Worm (Caenorhabditis elegans) whole organism, L4/young adult: Measurements from ENCODE around the gene fbxa-61.

ENCODE experiments used
- dao-5 ChIP-seq: sonication (generic microtip); optimal IDR thresholded peaks from 2 replicates; lab custom pipeline; 2016; ENCODE audit warnings: missing genotype, missing genetic modification characterization, moderate library complexity, missing compliant biosample characterization
- him-1 ChIP-seq: sonication (generic microtip); optimal IDR thresholded peaks from 2 replicates; lab custom pipeline; 2016; ENCODE audit warnings: missing genotype, missing genetic modification reagents, missing genetic modification characterization, missing compliant biosample characterization

DNA sequence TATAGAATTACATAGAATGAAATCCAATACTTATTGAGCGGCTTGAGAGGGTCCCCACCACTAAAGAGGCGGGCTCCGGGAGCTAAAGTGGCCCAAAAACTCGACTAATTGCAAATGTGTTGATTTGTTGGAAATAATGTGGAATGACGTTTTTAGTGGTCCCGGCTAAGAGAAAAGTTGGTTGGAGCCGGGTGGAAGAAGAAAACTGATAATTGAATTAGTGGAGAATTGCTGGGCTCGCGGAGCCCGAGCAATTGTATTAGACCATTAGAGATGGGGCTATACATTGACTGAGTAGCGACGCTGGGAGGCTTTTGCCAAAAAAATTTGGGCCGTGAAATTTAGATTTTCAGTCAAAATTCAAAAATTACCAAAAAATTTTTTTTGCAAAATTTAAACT is 13.3 kb upstream of the fbxa-61 start:
- no peak for TF ChIP-seq him-1 (tag; lab: Kevin White, UChicago)
- TF ChIP-seq dao-5 (tag; lab: Kevin White, UChicago) = no peak
